Fruit fly (Drosophila melanogaster) whole organism, embryonic: ENCODE measurements around the gene CG43054.

ENCODE experiments used
- Antp ChIP-seq: fragments of 200-800 bp; sonication (Bioruptor generic); optimal IDR thresholded peaks from 3 replicates; lab custom pipeline; 2016; ENCODE audit warnings: missing biosample characterization, missing genetic modification characterization
- Bgb ChIP-seq: fragments of 200-800 bp; sonication (Bioruptor generic); IDR thresholded peaks from 2 replicates; pipeline ENCODE4 v1.3.6; 2022; ENCODE audit warnings: missing biosample characterization, missing genetic modification characterization; ENCODE audit not compliant: partially characterized antibody
- Blimp-1 ChIP-seq: fragments of 200-800 bp; sonication (Bioruptor generic); optimal IDR thresholded peaks from 3 replicates; lab custom pipeline; 2018; ENCODE audit warnings: missing biosample characterization, missing genetic modification characterization, mild to moderate bottlenecking, moderate library complexity, missing genetic modification reagents
- CG10274 ChIP-seq: fragments of 200-800 bp; sonication (Bioruptor generic); optimal IDR thresholded peaks from 3 replicates; lab custom pipeline; 2017; ENCODE audit warnings: missing biosample characterization, mild to moderate bottlenecking, missing genetic modification characterization
- CG10321 ChIP-seq: fragments of 200-800 bp; sonication (Bioruptor generic); IDR thresholded peaks from 2 replicates; pipeline ENCODE4 v1.3.6; 2022; ENCODE audit warnings: missing biosample characterization, missing genetic modification characterization
- CG10366 ChIP-seq: fragments of 200-800 bp; sonication (Bioruptor generic); IDR thresholded peaks from 2 replicates; pipeline ENCODE4 v1.3.6; 2022; ENCODE audit warnings: missing biosample characterization, missing genetic modification characterization
- CG13775 ChIP-seq: fragments of 200-800 bp; sonication (Bioruptor generic); optimal IDR thresholded peaks from 3 replicates; lab custom pipeline; 2017; ENCODE audit warnings: missing biosample characterization, mild to moderate bottlenecking, missing genetic modification characterization
- CG1529 ChIP-seq: fragments of 200-800 bp; sonication (Bioruptor generic); optimal IDR thresholded peaks from 3 replicates; lab custom pipeline; 2018; ENCODE audit warnings: missing biosample characterization, missing genetic modification characterization
- CG17385 ChIP-seq: fragments of 200-800 bp; sonication (Bioruptor generic); optimal IDR thresholded peaks from 3 replicates; lab custom pipeline; 2018; ENCODE audit warnings: missing biosample characterization, mild to moderate bottlenecking, missing genetic modification characterization
- CG17568 ChIP-seq: fragments of 200-800 bp; sonication (Bioruptor generic); optimal IDR thresholded peaks from 2 replicates; lab custom pipeline; 2018; ENCODE audit warnings: missing biosample characterization, mild to moderate bottlenecking, missing genetic modification characterization, moderate library complexity
- CG3163 ChIP-seq: fragments of 200-800 bp; sonication (Bioruptor generic); optimal IDR thresholded peaks from 3 replicates; lab custom pipeline; 2016; ENCODE audit warnings: missing biosample characterization, missing genetic modification characterization
- CG32767 ChIP-seq: fragments of 200-800 bp; sonication (Bioruptor generic); IDR thresholded peaks from 2 replicates; pipeline ENCODE4 v1.3.6; 2022; ENCODE audit warnings: missing biosample characterization, missing genetic modification characterization
- CG3838 ChIP-seq: fragments of 200-800 bp; sonication (Bioruptor generic); optimal IDR thresholded peaks from 3 replicates; lab custom pipeline; 2016; ENCODE audit warnings: missing biosample characterization, missing genetic modification characterization
- CG43689 ChIP-seq: fragments of 200-800 bp; sonication (Bioruptor generic); IDR thresholded peaks from 2 replicates; pipeline ENCODE4 v1.3.6; 2022; ENCODE audit warnings: missing biosample characterization, missing genetic modification characterization
- CG4424 ChIP-seq: fragments of 200-800 bp; sonication (Bioruptor generic); optimal IDR thresholded peaks from 3 replicates; lab custom pipeline; 2016; ENCODE audit warnings: missing biosample characterization, missing genetic modification characterization
- CG7963 ChIP-seq: fragments of 200-800 bp; sonication (Bioruptor generic); IDR thresholded peaks from 3 replicates; pipeline ENCODE4 v1.3.6; 2022; ENCODE audit warnings: missing biosample characterization, missing genetic modification characterization; ENCODE audit not compliant: partially characterized antibody
- CG8359 ChIP-seq: fragments of 200-800 bp; sonication (Bioruptor generic); optimal IDR thresholded peaks from 2 replicates; lab custom pipeline; 2017; ENCODE audit warnings: missing biosample characterization, mild to moderate bottlenecking, missing genetic modification characterization, borderline replicate concordance
- CG9609 ChIP-seq: fragments of 200-800 bp; sonication (Bioruptor generic); optimal IDR thresholded peaks from 3 replicates; lab custom pipeline; 2016; ENCODE audit warnings: missing biosample characterization, missing genetic modification characterization
- CoRest ChIP-seq: fragments of 200-800 bp; sonication (Bioruptor generic); optimal IDR thresholded peaks from 3 replicates; lab custom pipeline; 2018; ENCODE audit warnings: missing biosample characterization, mild to moderate bottlenecking, missing genetic modification characterization, moderate library complexity
- D19B ChIP-seq: fragments of 200-800 bp; sonication (Bioruptor generic); optimal IDR thresholded peaks from 2 replicates; lab custom pipeline; 2017; ENCODE audit warnings: missing biosample characterization, mild to moderate bottlenecking, missing genetic modification characterization
- Dip2 ChIP-seq: fragments of 200-800 bp; sonication (Bioruptor generic); IDR thresholded peaks from 2 replicates; pipeline ENCODE4 v1.3.6; 2022; ENCODE audit warnings: missing biosample characterization, missing genetic modification characterization
- E2f1 ChIP-seq: fragments of 200-800 bp; sonication (Bioruptor generic); IDR thresholded peaks from 2 replicates; pipeline ENCODE4 v1.3.6; 2022; ENCODE audit warnings: missing biosample characterization, missing genetic modification characterization
- ERR ChIP-seq: fragments of 200-800 bp; sonication (Bioruptor generic); optimal IDR thresholded peaks from 2 replicates; lab custom pipeline; 2016; ENCODE audit warnings: missing biosample characterization, missing genetic modification characterization
- H2.0 ChIP-seq: fragments of 200-800 bp; sonication (Bioruptor generic); IDR thresholded peaks from 2 replicates; pipeline ENCODE4 v1.3.6; 2022; ENCODE audit warnings: missing biosample characterization, missing genetic modification characterization
- HLHmδ ChIP-seq: fragments of 200-800 bp; sonication (Bioruptor generic); optimal IDR thresholded peaks from 2 replicates; lab custom pipeline; 2018; ENCODE audit warnings: missing biosample characterization, mild to moderate bottlenecking, missing genetic modification characterization, moderate library complexity
- Hey ChIP-seq: fragments of 200-800 bp; sonication (Bioruptor generic); optimal IDR thresholded peaks from 3 replicates; lab custom pipeline; 2018; ENCODE audit warnings: missing biosample characterization, mild to moderate bottlenecking, missing genetic modification characterization
- Hr78 ChIP-seq, 2 experiments: fragments of 200-800 bp in 1 of 2; fragments of >200 bp in 1 of 2; sonication (Bioruptor generic) in 1 of 2; optimal IDR thresholded peaks; 2 replicates each; lab custom pipeline; 2017 to 2019; ENCODE audit warnings: missing biosample characterization in 2 of 2, missing genetic modification characterization in 2 of 2, mild to moderate bottlenecking in 1 of 2, moderate library complexity in 1 of 2
- Hsf ChIP-seq: fragments of 200-800 bp; sonication (Bioruptor generic); optimal IDR thresholded peaks from 3 replicates; lab custom pipeline; 2016; ENCODE audit warnings: missing biosample characterization, missing genetic modification characterization
- Med ChIP-seq: fragments of 200-800 bp; sonication (Bioruptor generic); peaks from one replicate; lab custom pipeline; 2016; ENCODE audit warnings: missing biosample characterization, missing genetic modification characterization, mild to moderate bottlenecking, inconsistent platforms, moderate library complexity
- Mrtf ChIP-seq: fragments of 200-800 bp; sonication (Bioruptor generic); IDR thresholded peaks from 3 replicates; pipeline ENCODE4 v1.3.6; 2022; ENCODE audit warnings: missing biosample characterization, missing genetic modification characterization
- Nf-YA ChIP-seq: fragments of 200-800 bp; sonication (Bioruptor generic); IDR thresholded peaks from 2 replicates; pipeline ENCODE4 v1.3.6; 2022; ENCODE audit warnings: missing biosample characterization, missing genetic modification characterization
- Opbp ChIP-seq: fragments of 200-800 bp; sonication (Bioruptor generic); IDR thresholded peaks from 3 replicates; pipeline ENCODE4 v1.3.6; 2022; ENCODE audit warnings: missing biosample characterization, missing genetic modification characterization; ENCODE audit not compliant: partially characterized antibody
- Sox102F ChIP-seq: fragments of 200-800 bp; sonication (Bioruptor generic); optimal IDR thresholded peaks from 2 replicates; lab custom pipeline; 2018; ENCODE audit warnings: missing biosample characterization, mild to moderate bottlenecking, missing genetic modification characterization, moderate library complexity
- Xbp1 ChIP-seq: fragments of 200-800 bp; sonication (Bioruptor generic); optimal IDR thresholded peaks from 3 replicates; lab custom pipeline; 2016; ENCODE audit warnings: missing biosample characterization, mild to moderate bottlenecking, missing genetic modification characterization
- amos ChIP-seq: fragments of 200-800 bp; sonication (Bioruptor generic); IDR thresholded peaks from 2 replicates; pipeline ENCODE4 v1.3.6; 2022; ENCODE audit warnings: missing biosample characterization, missing genetic modification characterization; ENCODE audit not compliant: partially characterized antibody
- ato ChIP-seq: fragments of 200-800 bp; sonication (Bioruptor generic); IDR thresholded peaks from 2 replicates; pipeline ENCODE4 v1.3.6; 2022; ENCODE audit warnings: missing biosample characterization, missing genetic modification characterization; ENCODE audit not compliant: partially characterized antibody
- dati ChIP-seq: fragments of 200-800 bp; sonication (Bioruptor generic); IDR thresholded peaks from 2 replicates; pipeline ENCODE4 v1.3.6; 2022; ENCODE audit warnings: missing biosample characterization, missing genetic modification characterization
- eyg ChIP-seq: fragments of 200-800 bp; sonication (Bioruptor generic); optimal IDR thresholded peaks from 3 replicates; lab custom pipeline; 2016; ENCODE audit warnings: missing biosample characterization, missing genetic modification characterization
- fd3F ChIP-seq: fragments of 200-800 bp; sonication (Bioruptor generic); optimal IDR thresholded peaks from 2 replicates; lab custom pipeline; 2018; ENCODE audit warnings: missing biosample characterization, mild to moderate bottlenecking, missing genetic modification characterization, moderate library complexity
- gsb ChIP-seq: fragments of 200-800 bp; sonication (Bioruptor generic); IDR thresholded peaks from 2 replicates; pipeline ENCODE4 v1.3.6; 2022; ENCODE audit warnings: missing biosample characterization, missing genetic modification characterization
- her ChIP-seq: fragments of 200-800 bp; sonication (Bioruptor generic); optimal IDR thresholded peaks from 2 replicates; lab custom pipeline; 2016; ENCODE audit warnings: missing biosample characterization, missing genetic modification characterization
- lab ChIP-seq: fragments of 200-800 bp; sonication (Bioruptor generic); optimal IDR thresholded peaks from 3 replicates; lab custom pipeline; 2017; ENCODE audit warnings: missing biosample characterization, missing genetic modification characterization, mild to moderate bottlenecking, moderate library complexity, missing genetic modification reagents
- luna ChIP-seq: fragments of 200-800 bp; sonication (Bioruptor generic); optimal IDR thresholded peaks from 2 replicates; lab custom pipeline; 2016; ENCODE audit warnings: missing biosample characterization, missing genetic modification characterization
- pb ChIP-seq: fragments of 200-800 bp; sonication (Bioruptor generic); optimal IDR thresholded peaks from 3 replicates; lab custom pipeline; 2016; ENCODE audit warnings: missing biosample characterization, missing genetic modification characterization
- phol ChIP-seq: fragments of 200-800 bp; sonication (Bioruptor generic); optimal IDR thresholded peaks from 3 replicates; lab custom pipeline; 2018; ENCODE audit warnings: missing biosample characterization, mild to moderate bottlenecking, missing genetic modification characterization, moderate library complexity
- pzg ChIP-seq: fragments of 200-800 bp; sonication (Bioruptor generic); optimal IDR thresholded peaks from 3 replicates; lab custom pipeline; 2018; ENCODE audit warnings: missing biosample characterization, mild to moderate bottlenecking, missing genetic modification characterization, moderate library complexity
- sd ChIP-seq: fragments of 200-800 bp; sonication (Bioruptor generic); optimal IDR thresholded peaks from 3 replicates; lab custom pipeline; 2018; ENCODE audit warnings: missing biosample characterization, mild to moderate bottlenecking, missing genetic modification characterization, moderate library complexity
- seq ChIP-seq: fragments of 200-800 bp; sonication (Bioruptor generic); IDR thresholded peaks from 2 replicates; pipeline ENCODE4 v1.3.6; 2022; ENCODE audit warnings: missing biosample characterization, missing genetic modification characterization
- toy ChIP-seq: fragments of 200-800 bp; sonication (Bioruptor generic); IDR thresholded peaks from 2 replicates; pipeline ENCODE4 v1.3.6; 2022; ENCODE audit warnings: missing biosample characterization, missing genetic modification characterization
- vfl ChIP-seq: fragments of 200-800 bp; sonication (Bioruptor generic); optimal IDR thresholded peaks from 2 replicates; lab custom pipeline; 2016; ENCODE audit warnings: missing biosample characterization, missing genetic modification characterization
- wor ChIP-seq: fragments of 200-800 bp; sonication (Bioruptor generic); IDR thresholded peaks from 2 replicates; pipeline ENCODE4 v1.3.6; 2022; ENCODE audit warnings: missing biosample characterization, missing genetic modification characterization

Gene CG43054

DNA sequence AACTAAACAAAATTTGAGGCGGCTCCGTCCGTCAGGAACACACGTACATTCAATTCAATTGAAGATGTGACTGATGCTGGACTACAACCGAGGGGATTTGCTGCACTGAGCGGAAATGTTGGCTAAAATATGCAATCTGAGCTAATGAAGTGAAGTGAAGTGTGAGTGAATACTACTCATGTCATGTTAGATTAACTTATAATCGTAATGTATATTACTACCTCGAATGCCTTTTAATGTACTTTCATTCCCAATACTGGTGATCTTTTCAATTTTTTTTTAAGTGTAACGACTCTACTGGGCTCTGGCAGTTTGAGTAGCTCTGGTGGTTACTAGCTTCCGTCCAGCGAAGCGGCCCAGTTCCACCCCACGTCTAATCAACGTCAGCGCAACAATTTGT lies 44.7 kb upstream of the CG43054 start (continued):
- TF ChIP-seq CG17385 (GFP tag; lab: Kevin White, UChicago) (peak; percentile 31), Med (GFP tag; lab: Kevin White, UChicago) (peak; percentile 81), CG7963 (GFP tag; lab: Robert Waterston, UW) (no peak), Nf-YA (GFP tag; lab: Robert Waterston, UW) (no peak), amos (GFP tag; lab: Robert Waterston, UW) (no peak), seq (GFP tag; lab: Robert Waterston, UW) (peak; percentile 19; the same call in 1 of the 2 replicates), Dip2 (GFP tag; lab: Robert Waterston, UW) (no peak), CG10274 (no peak), lab (GFP tag; lab: Kevin White, UChicago) (peak; percentile 19), luna (GFP tag; lab: Kevin White, UChicago) (no peak), CG13775 (GFP tag; lab: Kevin White, UChicago) (no peak), toy (no peak), H2.0 (GFP tag; lab: Robert Waterston, UW) (no peak), D19B (no peak), Opbp (GFP tag; lab: Robert Waterston, UW) (no peak), CG4424 (peak; percentile 10), eyg (GFP tag; lab: Kevin White, UChicago) (no peak), CG43689 (GFP tag; lab: Robert Waterston, UW) (no peak), HLHmδ (GFP tag; lab: Kevin White, UChicago) (no peak), phol (tag; lab: Kevin White, UChicago) (peak; percentile 21), CG3163 (no peak), ERR (GFP tag; lab: Kevin White, UChicago) (no peak), pb (no peak), wor (no peak), pzg (no peak), Blimp-1 (GFP tag; lab: Kevin White, UChicago) (peak; percentile 16), CG9609 (peak; percentile 38), Mrtf (GFP tag; lab: Robert Waterston, UW) (no peak), gsb (GFP tag; lab: Robert Waterston, UW) (no peak), Xbp1 (peak; percentile 50), vfl (no peak), CoRest (tag; lab: Kevin White, UChicago) (peak; percentile 59), Hey (tag; lab: Kevin White, UChicago) (no peak), Hr78 (GFP tag; optimal IDR thresholded peaks at IDR 0.05; lab: Kevin White, UChicago) (no peak), CG17568 (GFP tag; lab: Kevin White, UChicago) (no peak), CG8359 (GFP tag; lab: Kevin White, UChicago) (no peak), CG10366 (GFP tag; lab: Robert Waterston, UW) (peak; percentile 36), E2f1 (GFP tag; lab: Robert Waterston, UW) (no peak), Sox102F (GFP tag; lab: Kevin White, UChicago) (peak; percentile 54), her (GFP tag; lab: Kevin White, UChicago) (peak; percentile 48), CG32767 (GFP tag; lab: Robert Waterston, UW) (no peak), Antp (GFP tag; lab: Kevin White, UChicago) (peak; percentile 52), dati (GFP tag; lab: Robert Waterston, UW) (no peak), CG10321 (GFP tag; lab: Robert Waterston, UW) (no peak), sd (tag; lab: Kevin White, UChicago) (no peak), CG1529 (peak; percentile 49), CG3838 (GFP tag; lab: Kevin White, UChicago) (no peak), ato (GFP tag; lab: Robert Waterston, UW) (no peak), Bgb (no peak), fd3F (GFP tag; lab: Kevin White, UChicago) (no peak), Hsf (peak; percentile 21)
